Fruit fly (Drosophila melanogaster) whole organism, embryonic: ENCODE data around the gene Pgant35A.

Experiments
- Awh ChIP-seq: fragments of 200-800 bp; sonication (Bioruptor generic); IDR thresholded peaks from 2 replicates; pipeline ENCODE4, ENCODE4 v1.3.6; 2022; ENCODE audit warnings: missing biosample characterization, missing genetic modification characterization
- CG10462 ChIP-seq: fragments of 200-800 bp; sonication (Bioruptor generic); optimal IDR thresholded peaks from 2 replicates; lab custom pipeline; 2016; ENCODE audit warnings: missing biosample characterization, missing genetic modification characterization
- CG10565 ChIP-seq: fragments of 200-800 bp; sonication (Bioruptor generic); optimal IDR thresholded peaks from 3 replicates; lab custom pipeline; 2016; ENCODE audit warnings: missing biosample characterization, mild to moderate bottlenecking, missing genetic modification characterization
- CG11093 ChIP-seq: fragments of 200-800 bp; sonication (Bioruptor generic); IDR thresholded peaks from 3 replicates; pipeline ENCODE4 v1.3.6; 2022; ENCODE audit warnings: missing biosample characterization, missing genetic modification characterization
- CG11398 ChIP-seq: fragments of 200-800 bp; sonication (Bioruptor generic); optimal IDR thresholded peaks from 2 replicates; lab custom pipeline; 2016; ENCODE audit warnings: missing biosample characterization, missing genetic modification characterization
- CG14441 ChIP-seq: fragments of 200-800 bp; sonication (Bioruptor generic); IDR thresholded peaks from 2 replicates; pipeline ENCODE4 v1.3.6; 2022; ENCODE audit warnings: missing biosample characterization, missing genetic modification characterization
- CG14965 ChIP-seq: fragments of 200-800 bp; sonication (Bioruptor generic); optimal IDR thresholded peaks from 2 replicates; lab custom pipeline; 2016; ENCODE audit warnings: missing biosample characterization, missing genetic modification characterization, borderline replicate concordance
- CG15011 ChIP-seq: fragments of 200-800 bp; sonication (Bioruptor generic); optimal IDR thresholded peaks from 3 replicates; lab custom pipeline; 2018; ENCODE audit warnings: missing biosample characterization, mild to moderate bottlenecking, missing genetic modification characterization
- CG15601 ChIP-seq: fragments of 200-800 bp; sonication (Bioruptor generic); optimal IDR thresholded peaks from 3 replicates; lab custom pipeline; 2019; ENCODE audit warnings: missing biosample characterization, mild to moderate bottlenecking, missing genetic modification characterization, moderate library complexity
- CG18764 ChIP-seq: fragments of 200-800 bp; sonication (Bioruptor generic); optimal IDR thresholded peaks from 3 replicates; lab custom pipeline; 2016; ENCODE audit warnings: missing biosample characterization, missing genetic modification characterization
- CG2199 ChIP-seq: fragments of 200-800 bp; sonication (Bioruptor generic); IDR thresholded peaks from 3 replicates; pipeline ENCODE4 v1.3.6; 2022; ENCODE audit warnings: missing biosample characterization, missing genetic modification characterization
- CG2712 ChIP-seq: fragments of 200-800 bp; optimal IDR thresholded peaks from 3 replicates; lab custom pipeline; 2019; ENCODE audit warnings: missing biosample characterization, mild to moderate bottlenecking, missing genetic modification characterization, moderate library complexity
- CG3065 ChIP-seq: fragments of 200-800 bp; sonication (Bioruptor generic); optimal IDR thresholded peaks from 2 replicates; lab custom pipeline; 2016; ENCODE audit warnings: missing biosample characterization, missing genetic modification characterization
- CG31365 ChIP-seq: fragments of 200-800 bp; sonication (Bioruptor generic); optimal IDR thresholded peaks from 2 replicates; lab custom pipeline; 2018; ENCODE audit warnings: missing biosample characterization, mild to moderate bottlenecking, missing genetic modification characterization
- CG42726 ChIP-seq: fragments of 200-800 bp; sonication (Bioruptor generic); IDR thresholded peaks from 2 replicates; pipeline ENCODE4 v1.3.6; 2022; ENCODE audit warnings: missing biosample characterization, missing genetic modification characterization; ENCODE audit not compliant: partially characterized antibody
- CG8388 ChIP-seq: fragments of 200-800 bp; sonication (Bioruptor generic); optimal IDR thresholded peaks from 2 replicates; lab custom pipeline; 2019; ENCODE audit warnings: missing biosample characterization, mild to moderate bottlenecking, missing genetic modification characterization, moderate library complexity
- CG9817 ChIP-seq: fragments of 200-800 bp; sonication (Bioruptor generic); optimal IDR thresholded peaks from 2 replicates; lab custom pipeline; 2018; ENCODE audit warnings: missing biosample characterization, mild to moderate bottlenecking, missing genetic modification characterization, moderate library complexity
- Dad ChIP-seq: fragments of 200-800 bp; sonication (Bioruptor generic); optimal IDR thresholded peaks from 3 replicates; lab custom pipeline; 2016; ENCODE audit warnings: missing biosample characterization, missing genetic modification characterization
- Dll ChIP-seq: fragments of 200-800 bp; sonication (Bioruptor generic); IDR thresholded peaks from 4 replicates; pipeline ENCODE4 v1.3.6; 2022; ENCODE audit warnings: missing biosample characterization, missing genetic modification characterization; ENCODE audit not compliant: partially characterized antibody
- Doc3 ChIP-seq: fragments of 200-800 bp; sonication (Bioruptor generic); IDR thresholded peaks from 3 replicates; pipeline ENCODE4 v1.3.6; 2022; ENCODE audit warnings: missing biosample characterization, missing genetic modification characterization; ENCODE audit not compliant: partially characterized antibody
- E2f1 ChIP-seq: fragments of 200-800 bp; sonication (Bioruptor generic); IDR thresholded peaks from 2 replicates; pipeline ENCODE4 v1.3.6; 2022; ENCODE audit warnings: missing biosample characterization, missing genetic modification characterization
- ERR ChIP-seq: fragments of 200-800 bp; sonication (Bioruptor generic); optimal IDR thresholded peaks from 2 replicates; lab custom pipeline; 2016; ENCODE audit warnings: missing biosample characterization, missing genetic modification characterization
- GATAe ChIP-seq: fragments of 200-800 bp; sonication (Bioruptor generic); conservative IDR thresholded peaks from 2 replicates; pipeline ENCODE4 v1.3.6; 2022; ENCODE audit warnings: missing biosample characterization, missing genetic modification characterization
- HHEX ChIP-seq: fragments of 200-800 bp; sonication (Bioruptor generic); optimal IDR thresholded peaks from 3 replicates; lab custom pipeline; 2017; ENCODE audit warnings: missing biosample characterization, mild to moderate bottlenecking, missing genetic modification characterization, missing genetic modification reagents
- HLH4C ChIP-seq: fragments of 200-800 bp; sonication (Bioruptor generic); IDR thresholded peaks from 3 replicates; pipeline ENCODE4 v1.3.6; 2022; ENCODE audit warnings: missing biosample characterization, missing genetic modification characterization; ENCODE audit not compliant: partially characterized antibody
- Hmr ChIP-seq: fragments of 200-800 bp; sonication (Bioruptor generic); optimal IDR thresholded peaks from 3 replicates; lab custom pipeline; 2017; ENCODE audit warnings: mild to moderate bottlenecking, missing biosample characterization, missing genetic modification reagents, missing genetic modification characterization
- Kr ChIP-seq: fragments of 200-800 bp; sonication (Bioruptor generic); optimal IDR thresholded peaks from 2 replicates; lab custom pipeline; 2017; ENCODE audit warnings: missing biosample characterization, mild to moderate bottlenecking, missing genetic modification characterization
- Mes4 ChIP-seq: fragments of 200-800 bp; sonication (Bioruptor generic); optimal IDR thresholded peaks from 2 replicates; lab custom pipeline; 2016; ENCODE audit warnings: missing biosample characterization, missing genetic modification characterization
- Oli ChIP-seq: fragments of 200-800 bp; sonication (Bioruptor generic); optimal IDR thresholded peaks from 2 replicates; lab custom pipeline; 2018; ENCODE audit warnings: missing biosample characterization, mild to moderate bottlenecking, missing genetic modification characterization, moderate library complexity
- Optix ChIP-seq: fragments of 200-800 bp; sonication (Bioruptor generic); IDR thresholded peaks from 3 replicates; pipeline ENCODE4 v1.3.6; 2022; ENCODE audit warnings: missing biosample characterization, missing genetic modification characterization
- Pdp1 ChIP-seq, 2 experiments: fragments of 200-800 bp; sonication (Bioruptor generic); optimal IDR thresholded peaks; 3 replicates each; lab custom pipeline; 2016; ENCODE audit warnings: missing biosample characterization in 2 of 2, missing genetic modification characterization in 2 of 2, mild to moderate bottlenecking in 1 of 2, moderate library complexity in 1 of 2
- Poxn ChIP-seq: fragments of 200-800 bp; sonication (Bioruptor generic); IDR thresholded peaks from 2 replicates; pipeline ENCODE4 v1.3.6; 2022; ENCODE audit warnings: missing biosample characterization, missing genetic modification characterization
- Side ChIP-seq: fragments of 200-800 bp; sonication (Bioruptor generic); optimal IDR thresholded peaks from 2 replicates; lab custom pipeline; 2016; ENCODE audit warnings: missing biosample characterization, missing genetic modification characterization
- Xrp1 ChIP-seq: fragments of 200-800 bp; sonication (Bioruptor generic); IDR thresholded peaks from 2 replicates; pipeline ENCODE4 v1.3.6; 2022; ENCODE audit warnings: missing biosample characterization, missing genetic modification characterization
- ara ChIP-seq: fragments of 200-800 bp; sonication (Bioruptor generic); IDR thresholded peaks from 2 replicates; pipeline ENCODE4 v1.3.6; 2022; ENCODE audit warnings: missing biosample characterization, missing genetic modification characterization
- ase ChIP-seq: fragments of 200-800 bp; sonication (Bioruptor generic); IDR thresholded peaks from 3 replicates; pipeline ENCODE4 v1.3.6; 2022; ENCODE audit warnings: missing biosample characterization, missing genetic modification characterization
- bsh ChIP-seq, 2 experiments: fragments of 200-800 bp; sonication (Bioruptor generic); optimal IDR thresholded peaks; 2 replicates each; lab custom pipeline; 2017 to 2018; ENCODE audit warnings: mild to moderate bottlenecking in 2 of 2, missing biosample characterization in 2 of 2, missing genetic modification characterization in 2 of 2, moderate library complexity in 1 of 2
- chinmo ChIP-seq: fragments of 200-800 bp; sonication (Bioruptor generic); IDR thresholded peaks from 4 replicates; pipeline ENCODE4 v1.3.6; 2022; ENCODE audit warnings: missing biosample characterization, missing genetic modification characterization; ENCODE audit not compliant: partially characterized antibody
- ci ChIP-seq: fragments of 200-800 bp; sonication (Bioruptor generic); IDR thresholded peaks from 3 replicates; pipeline ENCODE4 v1.3.6; 2022; ENCODE audit warnings: missing biosample characterization, missing genetic modification characterization
- croc ChIP-seq: fragments of 200-800 bp; sonication (Bioruptor generic); conservative IDR thresholded peaks from 3 replicates; pipeline ENCODE4 v1.3.6; 2022; ENCODE audit warnings: missing biosample characterization, missing genetic modification characterization
- disco-r ChIP-seq: fragments of 200-800 bp; sonication (Bioruptor generic); optimal IDR thresholded peaks from 2 replicates; lab custom pipeline; 2016; ENCODE audit warnings: missing biosample characterization, missing genetic modification characterization
- gfzf ChIP-seq: fragments of 200-800 bp; sonication (Bioruptor generic); optimal IDR thresholded peaks from 2 replicates; lab custom pipeline; 2016; ENCODE audit warnings: missing biosample characterization, mild to moderate bottlenecking, missing genetic modification characterization, moderate library complexity
- gro ChIP-seq: fragments of 200-800 bp; sonication (Bioruptor generic); optimal IDR thresholded peaks from 2 replicates; lab custom pipeline; 2016; ENCODE audit warnings: missing biosample characterization, missing genetic modification characterization
- h ChIP-seq: fragments of >200 bp; optimal IDR thresholded peaks from 2 replicates; lab custom pipeline; 2017
- ham ChIP-seq: fragments of 200-800 bp; sonication (Bioruptor generic); IDR thresholded peaks from 2 replicates; pipeline ENCODE4 v1.3.6; 2022; ENCODE audit warnings: missing biosample characterization, missing genetic modification characterization
- lilli ChIP-seq: fragments of 200-800 bp; sonication (Bioruptor generic); optimal IDR thresholded peaks from 3 replicates; lab custom pipeline; 2016; ENCODE audit warnings: missing biosample characterization, missing genetic modification characterization
- mld ChIP-seq: fragments of 200-800 bp; sonication (Bioruptor generic); IDR thresholded peaks from 3 replicates; pipeline ENCODE4 v1.3.6; 2022; ENCODE audit warnings: missing biosample characterization, missing genetic modification characterization; ENCODE audit not compliant: partially characterized antibody
- pho ChIP-seq: fragments of 200-800 bp; sonication (Bioruptor generic); optimal IDR thresholded peaks from 2 replicates; lab custom pipeline; 2016; ENCODE audit warnings: missing biosample characterization, missing genetic modification characterization
- tna ChIP-seq: fragments of 200-800 bp; sonication (Bioruptor generic); IDR thresholded peaks from 2 replicates; pipeline ENCODE4 v1.3.6; 2022; ENCODE audit warnings: missing biosample characterization, missing genetic modification characterization; ENCODE audit not compliant: partially characterized antibody
- wdn ChIP-seq: fragments of 200-800 bp; sonication (Bioruptor generic); IDR thresholded peaks from 2 replicates; pipeline ENCODE4 v1.3.6; 2022; ENCODE audit warnings: missing biosample characterization, missing genetic modification characterization
- zen2 ChIP-seq: fragments of 200-800 bp; sonication (Bioruptor generic); IDR thresholded peaks from 3 replicates; pipeline ENCODE4 v1.3.6; 2022; ENCODE audit warnings: missing biosample characterization, missing genetic modification characterization; ENCODE audit not compliant: partially characterized antibody

Gene Pgant35A

DNA sequence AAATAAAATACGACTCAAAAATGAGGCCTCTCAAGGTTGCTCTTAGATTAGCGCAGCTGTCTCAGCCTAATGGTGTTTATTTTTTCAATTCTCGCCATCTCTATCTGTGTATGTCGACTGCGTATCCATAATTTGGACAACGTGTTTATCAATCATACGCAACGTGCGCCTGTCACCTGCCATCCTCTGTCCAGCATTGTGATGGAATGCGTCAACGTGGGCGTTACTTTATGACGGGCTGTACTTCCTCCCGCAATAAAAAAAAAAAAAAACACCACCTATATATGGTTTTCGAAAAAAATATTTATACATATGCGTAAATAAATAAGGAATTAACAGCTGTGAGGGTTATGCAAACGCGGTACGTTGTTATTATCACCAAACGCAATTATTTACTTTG, 40.3 kb downstream of the Pgant35A start (continued):
- TF ChIP-seq Pdp1 (GFP tag; optimal IDR thresholded peaks at IDR 0.05; lab: Kevin White, UChicago) (peak in 1 of 2 experiments; percentile 13), disco-r (GFP tag; lab: Kevin White, UChicago) (no peak), CG10462 (GFP tag; lab: Kevin White, UChicago) (no peak), pho (GFP tag; lab: Kevin White, UChicago) (peak; percentile 10), ham (GFP tag; lab: Robert Waterston, UW) (no peak), tna (GFP tag; lab: Robert Waterston, UW) (no peak), wdn (no peak), CG11398 (GFP tag; lab: Kevin White, UChicago) (no peak), CG11093 (GFP tag; lab: Robert Waterston, UW) (no peak), ase (no peak), Dll (GFP tag; lab: Robert Waterston, UW) (no peak), gfzf (GFP tag; lab: Kevin White, UChicago) (no peak), CG2712 (tag; lab: Kevin White, UChicago) (no peak), CG31365 (no peak), HHEX (GFP tag; lab: Kevin White, UChicago) (peak; percentile 25), Doc3 (GFP tag; lab: Robert Waterston, UW) (no peak), Kr (no peak), CG14965 (no peak), Side (GFP tag; lab: Kevin White, UChicago) (no peak), lilli (GFP tag; lab: Kevin White, UChicago) (peak; percentile 17), chinmo (GFP tag; lab: Robert Waterston, UW) (0 out of 4 replicates have a peak, but pooled peaks have one; percentile 55), ERR (GFP tag; lab: Kevin White, UChicago) (no peak), ci (GFP tag; lab: Robert Waterston, UW) (no peak), zen2 (GFP tag; lab: Robert Waterston, UW) (no peak), CG9817 (no peak), GATAe (GFP tag; lab: Robert Waterston, UW) (no peak), Oli (no peak), CG42726 (GFP tag; lab: Robert Waterston, UW) (no peak), CG15011 (GFP tag; lab: Kevin White, UChicago) (no peak), Hmr (peak; percentile 50), Optix (no peak), E2f1 (GFP tag; lab: Robert Waterston, UW) (no peak), bsh (GFP tag; optimal IDR thresholded peaks at IDR 0.05; lab: Kevin White, UChicago) (no peak), Awh (GFP tag; lab: Robert Waterston, UW) (no peak), Dad (GFP tag; lab: Kevin White, UChicago) (no peak), CG14441 (GFP tag; lab: Robert Waterston, UW) (no peak), CG8388 (GFP tag; lab: Kevin White, UChicago) (no peak), ara (GFP tag; lab: Robert Waterston, UW) (no peak), h (lab: Kevin White, UChicago) (no peak), Poxn (no peak), mld (no peak), Mes4 (GFP tag; lab: Kevin White, UChicago) (peak; percentile 5), CG18764 (no peak), HLH4C (GFP tag; lab: Robert Waterston, UW) (no peak), Xrp1 (GFP tag; lab: Robert Waterston, UW) (peak; percentile 16; the same call in 1 of the 2 replicates), CG2199 (GFP tag; lab: Robert Waterston, UW) (no peak), croc (no peak), CG10565 (GFP tag; lab: Kevin White, UChicago) (no peak), CG15601 (tag; lab: Kevin White, UChicago) (no peak), CG3065 (no peak), gro (GFP tag; lab: Kevin White, UChicago) (peak; percentile 5)
